Worm (Caenorhabditis elegans): ENCODE measurements around the gene his-1.

his-1 gene

DNA sequence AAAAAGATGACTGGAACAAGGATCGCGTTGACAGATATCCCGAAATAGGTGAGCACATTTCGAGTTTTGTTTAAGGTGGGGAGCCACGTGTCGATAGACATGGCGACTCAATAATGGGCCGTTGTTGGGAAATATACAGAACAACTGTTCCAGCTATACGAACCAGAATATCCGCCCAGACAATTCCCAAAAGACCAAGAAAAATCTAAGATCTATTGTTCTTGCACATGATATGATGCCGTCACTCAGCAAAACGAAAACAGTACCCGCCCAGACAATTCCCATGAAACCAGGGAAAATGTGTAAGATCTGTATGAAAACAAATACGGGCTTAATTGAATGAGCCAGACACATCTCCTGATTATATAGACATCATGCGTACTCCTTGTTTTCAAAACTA lies 34.8 kb upstream of the his-1 start, which contains the start of gene str-231:
str-231 (minus strand) TSS at position 101 of the 400 bp plus-strand sequence.
- TF ChIP-seq madf-8 (GFP tag; conservative IDR thresholded peaks at IDR 0.05) = no peak
- TF ChIP-seq ceh-27 (GFP tag; optimal IDR thresholded peaks at IDR 0.05) = no peak
- TF ChIP-seq zfh-2 (GFP tag; conservative IDR thresholded peaks at IDR 0.05) = no peak
- no peak for TF ChIP-seq rcor-1 (GFP tag; IDR thresholded peaks at IDR 0.05)
- TF ChIP-seq D2030.7 (GFP tag; IDR thresholded peaks at IDR 0.05) = no peak
- no peak for TF ChIP-seq tbx-9 (tag; optimal IDR thresholded peaks at IDR 0.05; ENCODE audit: borderline replicate concordance)
- TF ChIP-seq cebp-2 (GFP tag; IDR thresholded peaks at IDR 0.05) = no peak

DNA sequence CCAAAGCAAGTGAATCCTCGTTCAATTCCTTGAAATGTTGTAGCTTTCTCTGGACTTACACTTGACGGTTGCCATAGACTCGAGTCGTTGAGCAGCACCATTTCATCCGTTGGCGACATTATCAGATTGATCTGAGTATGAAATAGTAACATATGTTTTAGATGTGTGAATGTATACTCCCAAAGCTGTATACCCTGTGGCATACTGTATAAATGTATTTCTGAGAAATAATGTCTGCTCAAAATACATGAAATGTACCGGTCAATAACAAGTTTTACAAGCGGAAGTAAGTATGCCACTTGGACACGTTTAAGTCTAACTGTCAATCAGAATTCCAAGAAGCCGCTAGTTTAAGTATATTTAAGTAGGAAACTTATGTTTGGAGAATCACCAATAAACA lies 32.8 kb upstream of the his-1 start, which contains the start of gene str-233:
str-233 (minus strand) TSS at position 101 of the 400 bp plus-strand sequence.
- TF ChIP-seq sea-2 (GFP tag; IDR thresholded peaks at IDR 0.05) = no peak
- TF ChIP-seq nhr-120 (GFP tag; IDR thresholded peaks at IDR 0.05) = no peak
- no peak for TF ChIP-seq mxl-1 (tag; optimal IDR thresholded peaks at IDR 0.05)
- TF ChIP-seq rpc-1 (optimal IDR thresholded peaks at IDR 0.05) = no peak
- TF ChIP-seq rpc-1 (tag; optimal IDR thresholded peaks at IDR 0.05) = no peak

DNA sequence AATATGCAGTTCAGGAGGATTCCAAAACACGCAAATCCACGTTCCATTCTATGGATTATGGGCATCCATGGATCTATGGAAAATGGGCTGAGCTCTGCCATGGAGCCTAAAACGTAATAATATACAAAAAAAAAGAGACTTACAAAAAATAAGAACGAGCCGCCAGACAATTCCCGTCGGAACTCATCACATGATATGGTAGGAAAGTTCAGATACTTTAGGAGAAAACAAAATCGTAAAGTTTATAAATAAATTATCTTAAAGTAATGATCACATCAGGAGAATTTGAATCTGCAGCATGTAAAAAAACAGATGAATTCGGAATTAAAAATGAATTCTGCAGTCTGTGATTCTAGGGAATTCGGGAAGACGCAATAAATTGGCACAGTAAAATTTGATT lies 26.7 kb upstream of the his-1 start, which contains the start of gene str-232:
str-232 (minus strand) TSS at position 101 of the 400 bp plus-strand sequence.
- TF ChIP-seq madf-10 (tag; optimal IDR thresholded peaks at IDR 0.05) = no peak
- TF ChIP-seq nfyb-1 (GFP tag; IDR thresholded peaks at IDR 0.05) = no peak
- TF ChIP-seq ztf-28 (GFP tag; IDR thresholded peaks at IDR 0.05) = no peak
- no peak for TF ChIP-seq ZK185.1 (tag; optimal IDR thresholded peaks at IDR 0.05; ENCODE audit: poor library complexity, severe bottlenecking)
- no peak for TF ChIP-seq D2030.7 (GFP tag; IDR thresholded peaks at IDR 0.05)
- TF ChIP-seq die-1 (tag; optimal IDR thresholded peaks at IDR 0.05) = no peak
- no peak for TF ChIP-seq egl-18 (GFP tag; IDR thresholded peaks at IDR 0.05)
- no peak for TF ChIP-seq nhr-179 (tag; optimal IDR thresholded peaks at IDR 0.05)
- no peak for TF ChIP-seq ztf-25 (GFP tag; IDR thresholded peaks at IDR 0.05)
- TF ChIP-seq cebp-1 (GFP tag; IDR thresholded peaks at IDR 0.05) = no peak
- no peak for TF ChIP-seq cebp-1 (tag; optimal IDR thresholded peaks at IDR 0.05)
- TF ChIP-seq madf-8 (GFP tag; conservative IDR thresholded peaks at IDR 0.05) = no peak
- TF ChIP-seq F57A8.1 (GFP tag; optimal IDR thresholded peaks at IDR 0.05) = no peak
- TF ChIP-seq gei-17 (GFP tag; optimal IDR thresholded peaks at IDR 0.05) = no peak
- no peak for TF ChIP-seq lin-40 (tag; optimal IDR thresholded peaks at IDR 0.05)

DNA sequence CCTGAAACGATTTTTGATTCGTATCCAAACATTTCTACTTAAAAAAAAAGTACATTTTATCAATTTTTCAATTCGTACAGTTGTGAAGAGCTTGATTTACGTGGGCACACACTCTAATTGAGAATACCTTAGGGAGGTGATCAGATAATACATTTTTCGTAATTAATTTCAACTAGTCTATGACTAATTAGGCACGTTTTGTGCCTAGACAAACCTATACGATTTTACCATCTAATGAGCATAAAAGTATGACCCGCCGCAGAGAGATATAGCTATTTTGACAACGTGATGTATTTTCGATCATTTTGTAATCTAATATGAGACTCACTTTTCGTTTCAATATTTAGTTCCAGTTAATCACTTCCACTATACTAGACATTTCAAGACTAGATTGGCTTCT lies 25.3 kb upstream of the his-1 start:
- TF ChIP-seq madf-6 (GFP tag; IDR thresholded peaks at IDR 0.05) (no peak), let-607 (tag; optimal IDR thresholded peaks at IDR 0.05) (no peak), hsf-1 (GFP tag; IDR thresholded peaks at IDR 0.05) (no peak), B0035.1 (tag; optimal IDR thresholded peaks at IDR 0.05) (no peak), T07F8.4 (tag; optimal IDR thresholded peaks at IDR 0.05) (no peak), aptf-3 (GFP tag; IDR thresholded peaks at IDR 0.05) (no peak), ztf-18 (tag; optimal IDR thresholded peaks at IDR 0.05) (no peak), ceh-91 (GFP tag; IDR thresholded peaks at IDR 0.05) (no peak), die-1 (tag; optimal IDR thresholded peaks at IDR 0.05) (no peak), Y79H2A.3 (GFP tag; conservative IDR thresholded peaks at IDR 0.05) (no peak), nhr-27 (tag; optimal IDR thresholded peaks at IDR 0.05) (no peak), ztf-25 (GFP tag; IDR thresholded peaks at IDR 0.05) (no peak), lin-26 (GFP tag; IDR thresholded peaks at IDR 0.05) (no peak), ZK185.1 (tag; optimal IDR thresholded peaks at IDR 0.05; ENCODE audit: poor library complexity, severe bottlenecking) (no peak), lir-1 (GFP tag; conservative IDR thresholded peaks at IDR 0.05) (no peak), mel-28 (tag; optimal IDR thresholded peaks at IDR 0.05; ENCODE audit: borderline replicate concordance) (no peak), chd-7 (tag; optimal IDR thresholded peaks at IDR 0.05) (no peak), egrh-3 (GFP tag; IDR thresholded peaks at IDR 0.05) (no peak)

Data from whole organism, young adult.